Worm (Caenorhabditis elegans) whole organism, early embryonic: ENCODE results near the gene abu-1.

Experiments used
- ama-1 ChIP-seq: fragments of 150-350 bp; optimal IDR thresholded peaks from 2 replicates; lab custom pipeline; 2014
- pes-1 ChIP-seq: fragments of 200-800 bp; sonication (Bioruptor generic); IDR thresholded peaks from 2 replicates; pipeline ENCODE4 v1.3.6; 2022; ENCODE audit warnings: missing genetic modification reagents, missing genetic modification characterization, missing compliant biosample characterization

DNA sequence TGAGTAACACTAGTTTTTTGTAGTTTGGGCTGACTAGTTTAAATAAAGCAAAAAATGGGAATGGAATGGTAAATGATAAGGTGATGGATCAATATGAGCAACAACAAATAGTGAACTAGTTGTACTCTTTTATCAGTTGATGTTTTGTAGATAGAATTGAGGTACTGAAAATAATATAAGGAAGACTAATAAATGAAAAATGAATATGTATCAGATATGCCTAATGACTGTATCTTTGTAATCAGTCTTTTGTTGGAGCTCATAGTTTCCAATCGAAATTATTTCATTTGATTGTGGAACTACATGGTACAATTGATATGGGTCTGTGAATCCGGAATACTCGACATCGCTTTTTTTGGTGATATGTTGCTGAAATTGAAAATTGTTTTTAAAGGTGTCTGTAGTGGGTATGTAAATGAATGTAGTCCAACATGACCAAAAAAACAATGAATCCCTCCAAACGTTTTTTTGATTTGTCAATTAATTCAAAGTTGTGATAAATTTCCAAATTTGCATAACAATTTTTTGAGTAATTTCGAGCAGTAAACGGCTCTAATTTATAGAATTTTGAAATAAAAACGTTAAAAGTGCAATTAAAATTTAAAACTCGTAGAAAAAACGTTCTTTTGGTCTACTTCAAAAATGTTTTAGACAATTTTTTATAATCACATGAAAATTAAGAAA lies 28.5 kb upstream of the abu-1 start, which contains the start of gene F15H10.12:
- no peak for TF ChIP-seq pes-1 (GFP tag; lab: Robert Waterston, UW)
- no peak for TF ChIP-seq ama-1 (lab: Kevin White, UChicago)
